Fruit fly (Drosophila melanogaster) whole organism: ENCODE data around the gene Eip63E.

Experiments used
- CG8478 ChIP-seq: fragments of >200 bp; optimal IDR thresholded peaks from 2 replicates; lab custom pipeline; 2018; ENCODE audit warnings: inconsistent platforms
- Dll ChIP-seq: fragments of >200 bp; optimal IDR thresholded peaks from 2 replicates; lab custom pipeline; 2017
- pan ChIP-seq: fragments of >200 bp; optimal IDR thresholded peaks from 2 replicates; lab custom pipeline; 2017
- psq ChIP-seq: fragments of >200 bp; optimal IDR thresholded peaks from 2 replicates; lab custom pipeline; 2017
- usp ChIP-seq: fragments of >200 bp; optimal IDR thresholded peaks from 2 replicates; lab custom pipeline; 2017; ENCODE audit warnings: missing biosample characterization, missing genetic modification characterization, mixed read lengths

DNA sequence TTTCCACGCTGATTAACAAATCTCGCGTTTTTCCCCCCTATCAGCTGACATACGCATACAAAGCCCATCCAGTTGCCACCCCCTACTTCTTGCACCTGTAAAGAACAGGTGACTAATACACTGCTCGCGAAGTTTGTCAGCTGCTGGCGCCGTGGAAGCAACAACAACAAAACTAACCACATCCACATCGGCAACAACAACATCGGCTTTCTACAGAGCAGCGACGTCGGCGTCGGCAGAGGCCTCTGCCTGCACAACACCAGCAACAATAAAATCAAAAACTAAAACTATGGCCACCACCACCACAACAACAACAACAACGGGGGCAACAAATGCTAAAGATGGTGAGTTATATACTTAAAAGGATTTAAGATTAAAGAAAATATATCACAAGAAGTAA lies 934 bp downstream of the Eip63E start:
- TF ChIP-seq usp (GFP tag; lab: Kevin White, UChicago) (no peak), psq (lab: Kevin White, UChicago) (no peak), pan (lab: Kevin White, UChicago) (no peak), CG8478 (lab: Kevin White, UChicago) (no peak), Dll (lab: Kevin White, UChicago) (no peak)
